Fruit fly (Drosophila melanogaster) whole organism, prepupa: ENCODE data around the gene alpha-Est9.

Experiments
- Blimp-1 ChIP-seq: fragments of 200-800 bp; sonication (Bioruptor generic); optimal IDR thresholded peaks from 3 replicates; lab custom pipeline; 2017; ENCODE audit warnings: missing biosample characterization, missing genetic modification characterization, mild to moderate bottlenecking, moderate library complexity, missing genetic modification reagents
- CG6276 ChIP-seq: fragments of 200-800 bp; sonication (Bioruptor generic); optimal IDR thresholded peaks from 2 replicates; lab custom pipeline; 2017; ENCODE audit warnings: missing biosample characterization, mild to moderate bottlenecking, missing genetic modification characterization
- CG7368 ChIP-seq: fragments of 200-800 bp; sonication (Bioruptor generic); optimal IDR thresholded peaks from 3 replicates; lab custom pipeline; 2016; ENCODE audit warnings: missing biosample characterization, missing genetic modification characterization
- CG8319 ChIP-seq: fragments of 200-800 bp; sonication (Bioruptor generic); optimal IDR thresholded peaks from 3 replicates; lab custom pipeline; 2016; ENCODE audit warnings: missing biosample characterization, missing genetic modification characterization
- Eip93F ChIP-seq: fragments of 200-800 bp; sonication (Bioruptor generic); optimal IDR thresholded peaks from 2 replicates; lab custom pipeline; 2016; ENCODE audit warnings: missing biosample characterization, mild to moderate bottlenecking, missing genetic modification characterization
- Gug ChIP-seq: fragments of 200-800 bp; sonication (Bioruptor generic); IDR thresholded peaks from 2 replicates; pipeline ENCODE4 v1.3.6; 2022; ENCODE audit warnings: missing biosample characterization, missing genetic modification characterization
- Hr39 ChIP-seq: fragments of 200-800 bp; sonication (Bioruptor generic); optimal IDR thresholded peaks from 2 replicates; lab custom pipeline; 2016; ENCODE audit warnings: missing biosample characterization, missing genetic modification characterization
- OdsH ChIP-seq: fragments of 200-800 bp; sonication (Bioruptor generic); optimal IDR thresholded peaks from 3 replicates; lab custom pipeline; 2016; ENCODE audit warnings: missing biosample characterization, missing genetic modification characterization
- eg ChIP-seq: fragments of 200-800 bp; sonication (Bioruptor generic); IDR thresholded peaks from 3 replicates; pipeline ENCODE4 v1.3.6; 2022; ENCODE audit warnings: missing biosample characterization, missing genetic modification characterization
- pdm3 ChIP-seq: fragments of 200-800 bp; sonication (Bioruptor generic); optimal IDR thresholded peaks from 3 replicates; lab custom pipeline; 2016; ENCODE audit warnings: missing biosample characterization, missing genetic modification characterization
- vri ChIP-seq: fragments of 200-800 bp; sonication (Bioruptor generic); optimal IDR thresholded peaks from 3 replicates; lab custom pipeline; 2016; ENCODE audit warnings: missing biosample characterization, mild to moderate bottlenecking, missing genetic modification characterization

dm6 chr3R:7530184-7530821 is 25.4 kb upstream of the alpha-Est9 start, which contains the start of the genes Rtnl2 and alphaTub84D:
- TF ChIP-seq CG7368 (no peak), Blimp-1 (GFP tag; lab: Kevin White, UChicago) (no peak), OdsH (no peak), CG8319 (GFP tag; lab: Kevin White, UChicago) (no peak), Hr39 (no peak), Gug (GFP tag; lab: Robert Waterston, UW) (no peak), CG6276 (no peak), pdm3 (GFP tag; lab: Kevin White, UChicago) (no peak), eg (no peak), vri (GFP tag; lab: Kevin White, UChicago) (no peak), Eip93F (GFP tag; lab: Kevin White, UChicago) (no peak)
